Fruit fly (Drosophila melanogaster): Measurements from ENCODE around the gene Gr94a.
A peak's percentile ranks its signal among the peaks of the same experiment; 100 is the strongest.

Gr94a gene

dm6 chr3R:23028506-23028905 lies 23.0 kb upstream of the Gr94a start (continued):
- TF ChIP-seq tin (GFP tag; optimal IDR thresholded peaks at IDR 0.05) (peak; percentile 42), Oaz (GFP tag; IDR thresholded peaks at IDR 0.05) (peak; percentile 41; the same call in 1 of the 2 replicates), mld (GFP tag; IDR thresholded peaks at IDR 0.05; ENCODE audit: partially characterized antibody) (no peak), CG2889 (GFP tag; IDR thresholded peaks at IDR 0.05) (0 out of 3 replicates have a peak, but pooled peaks have one; percentile 46), CG8290 (GFP tag; optimal IDR thresholded peaks at IDR 0.05) (no peak), CG8290 (tag; optimal IDR thresholded peaks at IDR 0.05) (no peak), CG3838 (GFP tag; optimal IDR thresholded peaks at IDR 0.05) (no peak), CG12155 (GFP tag; optimal IDR thresholded peaks at IDR 0.05) (peak; percentile 62), shn (GFP tag; optimal IDR thresholded peaks at IDR 0.05) (peak; percentile 34), chn (GFP tag; optimal IDR thresholded peaks at IDR 0.05) (peak; percentile 26), CG14860 (GFP tag; IDR thresholded peaks at IDR 0.05; ENCODE audit: partially characterized antibody) (no peak), CG3847 (GFP tag; IDR thresholded peaks at IDR 0.05) (peak; percentile 76), slbo (GFP tag; IDR thresholded peaks at IDR 0.05) (peak; percentile 84), CG12769 (tag; optimal IDR thresholded peaks at IDR 0.05) (peak; percentile 77), dan (GFP tag; IDR thresholded peaks at IDR 0.05) (no peak), Six4 (GFP tag; optimal IDR thresholded peaks at IDR 0.05) (peak; percentile 29), prd (optimal IDR thresholded peaks at IDR 0.05) (no peak), prd (GFP tag; IDR thresholded peaks at IDR 0.05) (peak; percentile 73; the same call in 2 of the 3 replicates), CG13624 (GFP tag; optimal IDR thresholded peaks at IDR 0.05) (peak; percentile 70), CG7556 (GFP tag; optimal IDR thresholded peaks at IDR 0.05) (peak; percentile 4), CG4328 (GFP tag; optimal IDR thresholded peaks at IDR 0.05) (no peak), ato (GFP tag; IDR thresholded peaks at IDR 0.05; ENCODE audit: partially characterized antibody) (no peak), Opbp (GFP tag; IDR thresholded peaks at IDR 0.05; ENCODE audit: partially characterized antibody) (no peak), CG11560 (tag; IDR thresholded peaks at IDR 0.05) (peak; percentile 34; the same call in 1 of the 3 replicates), sug (tag; optimal IDR thresholded peaks at IDR 0.05) (no peak), Stat92E (GFP tag; optimal IDR thresholded peaks at IDR 0.05) (no peak), CG18619 (GFP tag; optimal IDR thresholded peaks at IDR 0.05) (peak; percentile 37), CG11696 (GFP tag; IDR thresholded peaks at IDR 0.05) (0 out of 2 replicates have a peak, but pooled peaks have one; percentile 23), pum (GFP tag; optimal IDR thresholded peaks at IDR 0.05) (peak; percentile 21), Ada2b (GFP tag; IDR thresholded peaks at IDR 0.05) (peak; percentile 78), tap (tag; optimal IDR thresholded peaks at IDR 0.05) (no peak), odd (GFP tag; optimal IDR thresholded peaks at IDR 0.05) (no peak), CG8944 (GFP tag; optimal IDR thresholded peaks at IDR 0.05) (peak; percentile 45), MTF-1 (GFP tag; optimal IDR thresholded peaks at IDR 0.05; ENCODE audit: borderline replicate concordance) (no peak), CrebB (tag; optimal IDR thresholded peaks at IDR 0.05) (no peak), CG18011 (GFP tag; optimal IDR thresholded peaks at IDR 0.05) (no peak), klu (GFP tag; IDR thresholded peaks at IDR 0.05) (peak; percentile 43; the same call in 1 of the 2 replicates), CG7357 (GFP tag; IDR thresholded peaks at IDR 0.05) (peak; percentile 56; the same call in 1 of the 3 replicates), CG8359 (GFP tag; optimal IDR thresholded peaks at IDR 0.05; ENCODE audit: borderline replicate concordance) (no peak), Atf-2 (GFP tag; optimal IDR thresholded peaks at IDR 0.05) (peak; percentile 52), CG7963 (GFP tag; IDR thresholded peaks at IDR 0.05; ENCODE audit: partially characterized antibody) (no peak), crc (GFP tag; optimal IDR thresholded peaks at IDR 0.05) (peak; percentile 28), ranshi (GFP tag; IDR thresholded peaks at IDR 0.05) (peak; percentile 53; the same call in 1 of the 2 replicates), Ets65A (GFP tag) (peak; percentile 74), TFAM (GFP tag; optimal IDR thresholded peaks at IDR 0.05) (no peak), kni (GFP tag; optimal IDR thresholded peaks at IDR 0.05) (no peak), CG3281 (GFP tag; optimal IDR thresholded peaks at IDR 0.05) (no peak), Hey (tag; optimal IDR thresholded peaks at IDR 0.05) (no peak), pnt (GFP tag; optimal IDR thresholded peaks at IDR 0.05) (no peak), Hmx (GFP tag; optimal IDR thresholded peaks at IDR 0.05) (no peak), Hr39 (optimal IDR thresholded peaks at IDR 0.05) (no peak), CG31365 (tag; optimal IDR thresholded peaks at IDR 0.05) (no peak)

All from whole organism, embryonic.